Fruit fly (Drosophila melanogaster): Measurements from ENCODE around the gene CG3557.

CG3557 gene

dm6 chr2L:2365077-2365651 lies 20.4 kb downstream of the CG3557 start, which contains the start of the genes Rab5 and Axud1 (continued):
- TF ChIP-seq CG10565 (GFP tag; optimal IDR thresholded peaks at IDR 0.05) (no peak), CG10543 (GFP tag; optimal IDR thresholded peaks at IDR 0.05) (no peak), CG12769 (tag; optimal IDR thresholded peaks at IDR 0.05) (no peak), pb (GFP tag; optimal IDR thresholded peaks at IDR 0.05) (no peak), tin (GFP tag; optimal IDR thresholded peaks at IDR 0.05) (no peak), Dbx (GFP tag; IDR thresholded peaks at IDR 0.05) (0 out of 3 replicates have a peak, but pooled peaks have one; percentile 38), CG14441 (GFP tag; IDR thresholded peaks at IDR 0.05) (no peak), CG8478 (optimal IDR thresholded peaks at IDR 0.05) (no peak), D19A (tag; optimal IDR thresholded peaks at IDR 0.05) (no peak), Elba2 (GFP tag; optimal IDR thresholded peaks at IDR 0.05) (no peak), Sox102F (GFP tag; optimal IDR thresholded peaks at IDR 0.05) (no peak), dimm (GFP tag; IDR thresholded peaks at IDR 0.05) (no peak), h (optimal IDR thresholded peaks at IDR 0.05) (no peak), CG16813 (GFP tag; IDR thresholded peaks at IDR 0.05; ENCODE audit: partially characterized antibody) (peak; percentile 15; the same call in 1 of the 3 replicates), Bteb2 (GFP tag; optimal IDR thresholded peaks at IDR 0.05) (no peak), Dfd (GFP tag; optimal IDR thresholded peaks at IDR 0.05) (no peak), MBD-R2 (GFP tag; IDR thresholded peaks at IDR 0.05) (peak; percentile 54; the same call in 1 of the 2 replicates), odd (GFP tag; optimal IDR thresholded peaks at IDR 0.05) (no peak), CG7271 (tag; optimal IDR thresholded peaks at IDR 0.05) (no peak), Hr3 (GFP tag; optimal IDR thresholded peaks at IDR 0.05) (no peak), CG12071 (GFP tag; optimal IDR thresholded peaks at IDR 0.05) (no peak), CG10431 (GFP tag; optimal IDR thresholded peaks at IDR 0.05) (no peak), CG2875 (GFP tag; optimal IDR thresholded peaks at IDR 0.05) (no peak), Dll (GFP tag; IDR thresholded peaks at IDR 0.05; ENCODE audit: partially characterized antibody) (no peak), usp (GFP tag; optimal IDR thresholded peaks at IDR 0.05) (no peak), Ptx1 (GFP tag; IDR thresholded peaks at IDR 0.05) (0 out of 2 replicates have a peak, but pooled peaks have one; percentile 12), Hmx (GFP tag; optimal IDR thresholded peaks at IDR 0.05) (no peak), kni (GFP tag; optimal IDR thresholded peaks at IDR 0.05) (no peak), CG3163 (GFP tag; optimal IDR thresholded peaks at IDR 0.05) (no peak), CG17829 (tag; optimal IDR thresholded peaks at IDR 0.05) (peak; percentile 24), lov (optimal IDR thresholded peaks at IDR 0.05) (no peak), lov (GFP tag; IDR thresholded peaks at IDR 0.05) (no peak), CG4617 (GFP tag; optimal IDR thresholded peaks at IDR 0.05; ENCODE audit: borderline replicate concordance) (peak; percentile 92), CG12219 (GFP tag; optimal IDR thresholded peaks at IDR 0.05) (no peak), CG1832 (GFP tag; optimal IDR thresholded peaks at IDR 0.05) (no peak), pho (GFP tag; optimal IDR thresholded peaks at IDR 0.05) (no peak), CG9817 (tag; optimal IDR thresholded peaks at IDR 0.05) (no peak), Vsx1 (GFP tag; optimal IDR thresholded peaks at IDR 0.05) (no peak), pfk (GFP tag; optimal IDR thresholded peaks at IDR 0.05) (no peak), gcm (GFP tag; optimal IDR thresholded peaks at IDR 0.05) (no peak), gt (GFP tag; IDR thresholded peaks at IDR 0.05) (no peak), CG10654 (GFP tag; optimal IDR thresholded peaks at IDR 0.05) (no peak), dmrt11E (tag; optimal IDR thresholded peaks at IDR 0.05) (no peak), CG17328 (GFP tag; IDR thresholded peaks at IDR 0.05) (no peak), CG5953 (GFP tag; IDR thresholded peaks at IDR 0.05) (no peak), HLH54F (GFP tag; optimal IDR thresholded peaks at IDR 0.05) (no peak), kay (GFP tag; optimal IDR thresholded peaks at IDR 0.05) (peak; percentile 97), CG6654 (GFP tag; optimal IDR thresholded peaks at IDR 0.05) (no peak), Mrtf (GFP tag; IDR thresholded peaks at IDR 0.05) (no peak), Bgb (GFP tag; IDR thresholded peaks at IDR 0.05; ENCODE audit: partially characterized antibody) (no peak), Tbp (GFP tag; optimal IDR thresholded peaks at IDR 0.05) (peak; percentile 74), Fer3 (tag; optimal IDR thresholded peaks at IDR 0.05) (no peak)

Data from whole organism, embryonic.